Worm (Caenorhabditis elegans) whole organism, late embryonic: ENCODE data around the gene C05D12.3.

ENCODE experiments used
- C38D4.7 ChIP-seq: fragments of 200-800 bp; sonication (Bioruptor generic); optimal IDR thresholded peaks from 2 replicates; lab custom pipeline; 2018; ENCODE audit warnings: mild to moderate bottlenecking, missing genetic modification characterization, moderate library complexity, missing compliant biosample characterization
- F13H6.1 ChIP-seq: sonication (generic microtip); optimal IDR thresholded peaks from 2 replicates; lab custom pipeline; 2016; ENCODE audit warnings: missing genetic modification characterization, missing compliant biosample characterization
- K02D7.2 ChIP-seq: sonication (generic microtip); optimal IDR thresholded peaks from 2 replicates; lab custom pipeline; 2017; ENCODE audit warnings: mild to moderate bottlenecking, missing genetic modification characterization, missing compliant biosample characterization
- T23F11.4 ChIP-seq: fragments of 200-800 bp; sonication (Bioruptor generic); optimal IDR thresholded peaks from 2 replicates; lab custom pipeline; 2018; ENCODE audit warnings: mild to moderate bottlenecking, missing genetic modification characterization, missing compliant biosample characterization
- Y22D7AL.16 ChIP-seq: sonication (generic microtip); optimal IDR thresholded peaks from 2 replicates; lab custom pipeline; 2016; ENCODE audit warnings: missing genetic modification characterization, missing compliant biosample characterization
- ahr-1 ChIP-seq: sonication (generic microtip); optimal IDR thresholded peaks from 2 replicates; lab custom pipeline; 2016; ENCODE audit warnings: missing genetic modification characterization, missing compliant biosample characterization
- ama-1 ChIP-seq: fragments of 150-350 bp; optimal IDR thresholded peaks from 2 replicates; lab custom pipeline; 2014
- ceh-14 ChIP-seq: sonication (generic microtip); optimal IDR thresholded peaks from 2 replicates; lab custom pipeline; 2016; ENCODE audit warnings: missing genotype, missing genetic modification characterization, missing compliant biosample characterization
- ceh-19 ChIP-seq: fragments of 200-800 bp; sonication (Bioruptor generic); optimal IDR thresholded peaks from 2 replicates; lab custom pipeline; 2018; ENCODE audit warnings: mild to moderate bottlenecking, missing genetic modification characterization, missing compliant biosample characterization
- ceh-2 ChIP-seq: sonication (generic microtip); optimal IDR thresholded peaks from 2 replicates; lab custom pipeline; 2016; ENCODE audit warnings: missing genotype, missing genetic modification characterization, missing compliant biosample characterization
- ceh-31 ChIP-seq: sonication (generic microtip); optimal IDR thresholded peaks from 2 replicates; lab custom pipeline; 2016; ENCODE audit warnings: missing genetic modification characterization, missing compliant biosample characterization
- ceh-34 ChIP-seq: sonication (generic microtip); optimal IDR thresholded peaks from 2 replicates; lab custom pipeline; 2016; ENCODE audit warnings: mild to moderate bottlenecking, missing genetic modification characterization, missing compliant biosample characterization
- ceh-45 ChIP-seq: fragments of 200-800 bp; sonication (Bioruptor generic); IDR thresholded peaks from 2 replicates; pipeline ENCODE4 v1.3.6; 2022; ENCODE audit warnings: missing genetic modification reagents, missing genetic modification characterization, missing compliant biosample characterization
- ceh-48 ChIP-seq: sonication (generic microtip); optimal IDR thresholded peaks from 2 replicates; lab custom pipeline; 2016; ENCODE audit warnings: missing genetic modification characterization, inconsistent platforms, missing compliant biosample characterization
- ceh-6 ChIP-seq: fragments of 200-800 bp; sonication (Bioruptor generic); optimal IDR thresholded peaks from 2 replicates; lab custom pipeline; 2018; ENCODE audit warnings: mild to moderate bottlenecking, missing genetic modification characterization, missing compliant biosample characterization
- ceh-9 ChIP-seq: sonication (generic microtip); optimal IDR thresholded peaks from 2 replicates; lab custom pipeline; 2016; ENCODE audit warnings: mild to moderate bottlenecking, missing genetic modification characterization, inconsistent platforms, missing compliant biosample characterization
- che-1 ChIP-seq: sonication (generic microtip); optimal IDR thresholded peaks from 2 replicates; lab custom pipeline; 2016; ENCODE audit warnings: mild to moderate bottlenecking, missing genetic modification characterization, missing compliant biosample characterization
- dve-1 ChIP-seq: sonication (generic microtip); optimal IDR thresholded peaks from 2 replicates; lab custom pipeline; 2017; ENCODE audit warnings: antibody characterized with exemption, mild to moderate bottlenecking, missing genetic modification characterization, missing compliant biosample characterization
- elt-2 ChIP-seq: sonication (generic microtip); optimal IDR thresholded peaks from 2 replicates; lab custom pipeline; 2016; ENCODE audit warnings: missing genetic modification reagents, missing genetic modification characterization, missing compliant biosample characterization
- eyg-1 ChIP-seq: sonication (generic microtip); optimal IDR thresholded peaks from 2 replicates; lab custom pipeline; 2016; ENCODE audit warnings: missing genotype, missing genetic modification characterization, missing compliant biosample characterization
- fkh-10 ChIP-seq: fragments of 150-350 bp; optimal IDR thresholded peaks from 2 replicates; lab custom pipeline; 2014; ENCODE audit warnings: missing biosample characterization, missing genetic modification reagents, missing genetic modification characterization
- fkh-6 ChIP-seq: sonication (generic microtip); optimal IDR thresholded peaks from 2 replicates; lab custom pipeline; 2016; ENCODE audit warnings: missing genetic modification characterization, missing compliant biosample characterization
- gmeb-2 ChIP-seq: sonication (generic microtip); optimal IDR thresholded peaks from 2 replicates; lab custom pipeline; 2016; ENCODE audit warnings: missing genetic modification characterization, inconsistent platforms, missing compliant biosample characterization
- hlh-13 ChIP-seq: fragments of 200-800 bp; sonication (Bioruptor generic); optimal IDR thresholded peaks from 2 replicates; lab custom pipeline; 2018; ENCODE audit warnings: mild to moderate bottlenecking, missing genetic modification characterization, missing compliant biosample characterization
- hlh-15 ChIP-seq: sonication (generic microtip); optimal IDR thresholded peaks from 2 replicates; lab custom pipeline; 2016; ENCODE audit warnings: missing genetic modification characterization, missing compliant biosample characterization
- hlh-6 ChIP-seq: sonication (generic microtip); optimal IDR thresholded peaks from 2 replicates; lab custom pipeline; 2016; ENCODE audit warnings: missing genotype, missing genetic modification characterization, missing compliant biosample characterization
- mec-3 ChIP-seq: sonication (generic microtip); optimal IDR thresholded peaks from 2 replicates; lab custom pipeline; 2016; ENCODE audit warnings: borderline replicate concordance, missing genetic modification characterization, missing compliant biosample characterization
- nfya-1 ChIP-seq: sonication (generic microtip); optimal IDR thresholded peaks from 2 replicates; lab custom pipeline; 2017; ENCODE audit warnings: missing genetic modification characterization, mild to moderate bottlenecking, missing compliant biosample characterization, antibody characterized with exemption, moderate library complexity
- odd-2 ChIP-seq: sonication (generic microtip); optimal IDR thresholded peaks from 2 replicates; lab custom pipeline; 2017; ENCODE audit warnings: antibody characterized with exemption, mild to moderate bottlenecking, missing genetic modification characterization, missing compliant biosample characterization
- pax-1 ChIP-seq: fragments of 150-350 bp; optimal IDR thresholded peaks from 2 replicates; lab custom pipeline; 2014; ENCODE audit warnings: missing biosample characterization, missing genetic modification characterization
- pha-4 ChIP-seq: fragments of 150-350 bp; optimal IDR thresholded peaks from 2 replicates; lab custom pipeline; 2018; ENCODE audit warnings: missing biosample characterization, missing genetic modification reagents, missing genetic modification characterization
- pqm-1 ChIP-seq: sonication (generic microtip); optimal IDR thresholded peaks from 2 replicates; lab custom pipeline; 2016; ENCODE audit warnings: missing genetic modification characterization, missing compliant biosample characterization
- pros-1 ChIP-seq: fragments of 150-350 bp; optimal IDR thresholded peaks from 2 replicates; lab custom pipeline; 2014; ENCODE audit warnings: missing biosample characterization, missing genetic modification reagents, missing genetic modification characterization
- ref-2 ChIP-seq: sonication (generic microtip); optimal IDR thresholded peaks from 2 replicates; lab custom pipeline; 2016; ENCODE audit warnings: missing genetic modification characterization, missing compliant biosample characterization
- rnt-1 ChIP-seq: sonication (generic microtip); optimal IDR thresholded peaks from 2 replicates; lab custom pipeline; 2016; ENCODE audit warnings: missing genetic modification characterization, missing compliant biosample characterization
- sdc-2 ChIP-seq: sonication (generic microtip); optimal IDR thresholded peaks from 2 replicates; lab custom pipeline; 2016; ENCODE audit warnings: missing genotype, missing genetic modification characterization, missing compliant biosample characterization
- sox-2 ChIP-seq: fragments of 200-800 bp; sonication (Bioruptor generic); IDR thresholded peaks from 2 replicates; pipeline ENCODE4 v1.3.6; 2022; ENCODE audit warnings: missing genetic modification reagents, missing genetic modification characterization, missing compliant biosample characterization
- syd-9 ChIP-seq: sonication (generic microtip); optimal IDR thresholded peaks from 2 replicates; lab custom pipeline; 2016; ENCODE audit warnings: mild to moderate bottlenecking, missing genetic modification characterization, moderate library complexity, missing compliant biosample characterization
- tbx-2 ChIP-seq: sonication (generic microtip); optimal IDR thresholded peaks from 2 replicates; lab custom pipeline; 2016; ENCODE audit warnings: missing genetic modification characterization, missing compliant biosample characterization
- ttx-3 ChIP-seq: sonication (generic microtip); optimal IDR thresholded peaks from 2 replicates; lab custom pipeline; 2016; ENCODE audit warnings: missing genetic modification reagents, missing genetic modification characterization, missing compliant biosample characterization
- unc-42 ChIP-seq: sonication (generic microtip); optimal IDR thresholded peaks from 2 replicates; lab custom pipeline; 2016; ENCODE audit warnings: missing genotype, missing genetic modification characterization, missing compliant biosample characterization
- unc-55 ChIP-seq: sonication (generic microtip); optimal IDR thresholded peaks from 2 replicates; lab custom pipeline; 2017; ENCODE audit warnings: missing biosample characterization, missing genetic modification reagents, missing genetic modification characterization
- unc-86 ChIP-seq: sonication (generic microtip); optimal IDR thresholded peaks from 2 replicates; lab custom pipeline; 2016; ENCODE audit warnings: missing genetic modification characterization, missing compliant biosample characterization
- zip-5 ChIP-seq: sonication (generic microtip); optimal IDR thresholded peaks from 2 replicates; lab custom pipeline; 2016; ENCODE audit warnings: missing genetic modification characterization, missing compliant biosample characterization
- ztf-16 ChIP-seq: sonication (generic microtip); optimal IDR thresholded peaks from 2 replicates; lab custom pipeline; 2017; ENCODE audit warnings: missing genetic modification characterization, missing compliant biosample characterization

C05D12.3 gene

ce11 chrII:11469574-11470108 lies 44.6 kb downstream of the C05D12.3 start, which contains the start of gene cisd-1:
cisd-1 (minus strand) TSS chrII:11469624.
- TF ChIP-seq pqm-1 = no peak
- no peak for TF ChIP-seq fkh-6 (tag; lab: Kevin White, UChicago)
- TF ChIP-seq gmeb-2 (tag; lab: Kevin White, UChicago) = no peak
- no peak for TF ChIP-seq ceh-2
- TF ChIP-seq tbx-2 = no peak
- TF ChIP-seq ahr-1 (tag; lab: Kevin White, UChicago) = no peak
- TF ChIP-seq ceh-34 (tag; lab: Kevin White, UChicago) = no peak
- no peak for TF ChIP-seq ceh-45 (GFP tag; lab: Robert Waterston, UW)
- TF ChIP-seq C38D4.7 (GFP tag; lab: Kevin White, UChicago) = no peak
- TF ChIP-seq hlh-13 (GFP tag; lab: Kevin White, UChicago) = no peak

- no peak for TF ChIP-seq elt-2 (tag; lab: Kevin White, UChicago)
- TF ChIP-seq F13H6.1 = no peak
- no peak for TF ChIP-seq unc-55 (GFP tag; lab: Kevin White, UChicago)
- TF ChIP-seq che-1 (tag; lab: Kevin White, UChicago) = no peak
- TF ChIP-seq unc-86 (tag; lab: Kevin White, UChicago) = no peak
- TF ChIP-seq ceh-14 = no peak
- no peak for TF ChIP-seq odd-2 (tag; lab: Kevin White, UChicago)
- TF ChIP-seq, all 69 proteins: peak for 0
Measured at ce11 chrII:11471916-11472315, 46.9 kb downstream of the C05D12.3 start, which contains the start of gene mfn-1. mfn-1 (minus strand) TSS chrII:11472016.

ce11 chrII:11472542-11472941 lies 47.5 kb downstream of the C05D12.3 start:
- TF ChIP-seq ama-1 (lab: Kevin White, UChicago) = no peak
- no peak for TF ChIP-seq F13H6.1
- no peak for TF ChIP-seq pax-1 (tag; lab: Kevin White, UChicago)
- peak; percentile 75 for TF ChIP-seq elt-2 (tag; lab: Kevin White, UChicago)

- TF ChIP-seq syd-9 (peak; percentile 34), ceh-19 (GFP tag; lab: Kevin White, UChicago) (no peak), ceh-9 (no peak), Y22D7AL.16 (tag; lab: Kevin White, UChicago) (peak; percentile 26), hlh-15 (no peak), dve-1 (no peak), fkh-10 (no peak), K02D7.2 (tag; lab: Kevin White, UChicago) (no peak), ttx-3 (tag; lab: Kevin White, UChicago) (peak; percentile 19), ztf-16 (tag; lab: Kevin White, UChicago) (no peak), odd-2 (tag; lab: Kevin White, UChicago) (no peak), ama-1 (lab: Kevin White, UChicago) (no peak), C38D4.7 (GFP tag; lab: Kevin White, UChicago) (no peak), pros-1 (tag; lab: Kevin White, UChicago) (no peak), mec-3 (tag; lab: Kevin White, UChicago) (no peak), eyg-1 (tag; lab: Kevin White, UChicago) (no peak), T23F11.4 (GFP tag; lab: Kevin White, UChicago) (no peak), hlh-6 (no peak), zip-5 (tag; lab: Kevin White, UChicago) (no peak), unc-42 (peak; percentile 3), fkh-6 (tag; lab: Kevin White, UChicago) (no peak), sdc-2 (tag; lab: Kevin White, UChicago) (peak; percentile 6), rnt-1 (no peak), pha-4 (no peak), ceh-31 (tag; lab: Kevin White, UChicago) (peak; percentile 43), elt-2 (tag; lab: Kevin White, UChicago) (peak; percentile 66), pqm-1 (peak; percentile 31), sox-2 (GFP tag; lab: Robert Waterston, UW) (peak; percentile 50), che-1 (tag; lab: Kevin White, UChicago) (peak; percentile 13), ceh-48 (peak; percentile 14), nfya-1 (tag; lab: Kevin White, UChicago) (peak; percentile 62), ref-2 (peak; percentile 49), ceh-6 (GFP tag; lab: Kevin White, UChicago) (no peak), ceh-2 (no peak), F13H6.1 (no peak)
Measured at ce11 chrII:11473525-11474181, 48.6 kb downstream of the C05D12.3 start, which contains the start of the genes metl-1 and W02B12.11. metl-1 (minus strand) TSS chrII:11473575. W02B12.11 (plus strand) TSS chrII:11473861.
